Worm (Caenorhabditis elegans): Measurements from ENCODE around the gene F21C10.1.

Gene F21C10.1

DNA sequence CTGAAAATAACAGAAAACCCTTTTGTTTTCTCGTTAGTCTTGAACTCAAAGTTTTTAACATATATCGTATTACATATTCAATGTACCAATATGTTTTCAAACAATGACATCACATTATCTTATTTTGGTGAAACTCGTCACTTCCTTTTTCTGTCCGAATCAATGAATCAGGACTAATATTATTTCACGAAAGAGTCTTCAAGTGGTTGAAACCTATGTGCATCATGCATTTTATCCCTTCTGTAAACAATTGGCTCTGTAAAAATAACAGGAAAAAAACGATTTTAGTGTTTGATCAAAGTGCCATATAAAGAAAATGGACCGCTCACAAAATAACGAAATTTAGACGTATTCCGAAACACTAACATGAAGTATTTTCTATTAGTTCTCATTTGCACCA lies 23.9 kb upstream of the F21C10.1 start, which contains the start of gene F21C10.18:
Gene F21C10.18 (plus strand): TSS at position 301 of the 400 bp plus-strand sequence.
- TF ChIP-seq ets-7 (tag; optimal IDR thresholded peaks at IDR 0.05) (no peak), B0310.2 (tag; optimal IDR thresholded peaks at IDR 0.05) (no peak), hnd-1 (tag; optimal IDR thresholded peaks at IDR 0.05) (no peak), ceh-36 (tag; optimal IDR thresholded peaks at IDR 0.05) (no peak), sea-1 (GFP tag; conservative IDR thresholded peaks at IDR 0.05) (no peak), hmbx-1 (tag; optimal IDR thresholded peaks at IDR 0.05) (no peak), flt-1 (GFP tag; IDR thresholded peaks at IDR 0.05) (no peak), scrt-1 (GFP tag; IDR thresholded peaks at IDR 0.05) (no peak), F13C5.2 (tag; optimal IDR thresholded peaks at IDR 0.05) (no peak), tbx-37 (GFP tag; conservative IDR thresholded peaks at IDR 0.05) (no peak), tra-4 (tag; optimal IDR thresholded peaks at IDR 0.05) (no peak), hmg-4 (GFP tag; optimal IDR thresholded peaks at IDR 0.05) (no peak), pes-1 (GFP tag; IDR thresholded peaks at IDR 0.05) (no peak), tbx-11 (GFP tag; IDR thresholded peaks at IDR 0.05) (no peak), ceh-13 (GFP tag; optimal IDR thresholded peaks at IDR 0.05) (no peak), aly-1 (tag; optimal IDR thresholded peaks at IDR 0.05) (no peak), ama-1 (optimal IDR thresholded peaks at IDR 0.05) (no peak)

- no peak for TF ChIP-seq flt-1 (GFP tag; IDR thresholded peaks at IDR 0.05)
- no peak for TF ChIP-seq pes-1 (GFP tag; IDR thresholded peaks at IDR 0.05)
- no peak for TF ChIP-seq tbx-11 (GFP tag; IDR thresholded peaks at IDR 0.05)
- TF ChIP-seq ceh-13 (GFP tag; optimal IDR thresholded peaks at IDR 0.05), result no peak
- no peak for TF ChIP-seq aly-1 (tag; optimal IDR thresholded peaks at IDR 0.05)
- no peak for TF ChIP-seq sea-1 (GFP tag; conservative IDR thresholded peaks at IDR 0.05)
- TF ChIP-seq ets-7 (tag; optimal IDR thresholded peaks at IDR 0.05), result no peak
- no peak for TF ChIP-seq F13C5.2 (tag; optimal IDR thresholded peaks at IDR 0.05)
- TF ChIP-seq scrt-1 (GFP tag; IDR thresholded peaks at IDR 0.05), result no peak
- no peak for TF ChIP-seq tra-4 (tag; optimal IDR thresholded peaks at IDR 0.05)
- no peak for TF ChIP-seq hmbx-1 (tag; optimal IDR thresholded peaks at IDR 0.05)
- TF ChIP-seq hmg-4 (GFP tag; optimal IDR thresholded peaks at IDR 0.05), result no peak
- no peak for TF ChIP-seq ama-1 (optimal IDR thresholded peaks at IDR 0.05)
These were observed 22.9 kb upstream of the F21C10.1 start, which contains the start of gene pqn-31 for ce11 chrV:9109281-9109680. Gene pqn-31 (plus strand): TSS chrV:9109581.

- no peak for TF ChIP-seq hmg-4 (GFP tag; optimal IDR thresholded peaks at IDR 0.05)
These were observed 20.2 kb upstream of the F21C10.1 start for ce11 chrV:9111957-9112356.

- TF ChIP-seq B0310.2 (tag; optimal IDR thresholded peaks at IDR 0.05) (no peak), hmbx-1 (tag; optimal IDR thresholded peaks at IDR 0.05) (no peak), ceh-13 (GFP tag; optimal IDR thresholded peaks at IDR 0.05) (no peak), flt-1 (GFP tag; IDR thresholded peaks at IDR 0.05) (no peak)
These were observed 19.7 kb upstream of the F21C10.1 start, which contains the start of gene F21C10.7 for ce11 chrV:9112467-9112866. Gene F21C10.7 (plus strand): TSS chrV:9112767.

DNA sequence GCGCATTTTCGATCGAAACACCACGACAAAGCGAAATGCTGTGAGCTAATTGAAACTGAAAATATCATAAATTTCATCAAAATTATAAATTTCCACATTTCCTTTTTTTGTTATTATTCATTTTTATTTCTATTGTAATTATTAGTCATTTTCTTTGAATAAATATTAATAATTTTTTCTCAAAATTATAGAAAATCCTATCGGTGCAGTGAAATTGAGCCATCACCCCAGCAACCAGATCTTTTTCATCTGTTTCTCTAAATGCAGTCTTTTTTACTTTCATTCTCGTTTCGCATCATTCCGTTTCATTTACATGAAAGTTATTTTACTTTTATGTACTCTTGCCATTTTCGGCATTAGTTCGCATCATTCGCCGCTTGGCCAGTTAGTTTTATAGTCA lies 10.1 kb upstream of the F21C10.1 start, which contains the start of gene F21C10.13:
Gene F21C10.13 (plus strand): TSS at position 301 of the 400 bp plus-strand sequence.
- TF ChIP-seq ceh-36 (tag; optimal IDR thresholded peaks at IDR 0.05), result no peak
- TF ChIP-seq ceh-13 (GFP tag; optimal IDR thresholded peaks at IDR 0.05), result no peak
- no peak for TF ChIP-seq scrt-1 (GFP tag; IDR thresholded peaks at IDR 0.05)
- TF ChIP-seq aly-1 (tag; optimal IDR thresholded peaks at IDR 0.05), result no peak
- TF ChIP-seq sea-1 (GFP tag; conservative IDR thresholded peaks at IDR 0.05), result no peak
- TF ChIP-seq ets-7 (tag; optimal IDR thresholded peaks at IDR 0.05), result no peak
- TF ChIP-seq hnd-1 (tag; optimal IDR thresholded peaks at IDR 0.05), result no peak

ce11 chrV:9123186-9123585 lies 9.0 kb upstream of the F21C10.1 start, which contains the start of gene F21C10.11:
Gene F21C10.11 (plus strand): TSS chrV:9123486.
- TF ChIP-seq ceh-13 (GFP tag; optimal IDR thresholded peaks at IDR 0.05) (no peak), hmg-4 (GFP tag; optimal IDR thresholded peaks at IDR 0.05) (no peak), ceh-36 (tag; optimal IDR thresholded peaks at IDR 0.05) (no peak), hmbx-1 (tag; optimal IDR thresholded peaks at IDR 0.05) (no peak)

- TF ChIP-seq scrt-1 (GFP tag; IDR thresholded peaks at IDR 0.05) (no peak), F13C5.2 (tag; optimal IDR thresholded peaks at IDR 0.05) (no peak), sea-1 (GFP tag; conservative IDR thresholded peaks at IDR 0.05) (no peak), pes-1 (GFP tag; IDR thresholded peaks at IDR 0.05) (no peak), ceh-13 (GFP tag; optimal IDR thresholded peaks at IDR 0.05) (no peak), aly-1 (tag; optimal IDR thresholded peaks at IDR 0.05) (no peak), hmg-4 (GFP tag; optimal IDR thresholded peaks at IDR 0.05) (no peak), tra-4 (tag; optimal IDR thresholded peaks at IDR 0.05) (no peak), hmbx-1 (tag; optimal IDR thresholded peaks at IDR 0.05) (no peak), ceh-36 (tag; optimal IDR thresholded peaks at IDR 0.05) (no peak), hnd-1 (tag; optimal IDR thresholded peaks at IDR 0.05) (no peak), ets-7 (tag; optimal IDR thresholded peaks at IDR 0.05) (no peak)
These were observed 8.0 kb upstream of the F21C10.1 start, which contains the start of gene F21C10.6 for ce11 chrV:9124180-9124579. Gene F21C10.6 (plus strand): TSS chrV:9124480.

ce11 chrV:9125345-9125744 lies 6.8 kb upstream of the F21C10.1 start, which contains the start of gene F21C10.5:
Gene F21C10.5 (plus strand): TSS chrV:9125645.
- no peak for TF ChIP-seq pes-1 (GFP tag; IDR thresholded peaks at IDR 0.05)
- TF ChIP-seq hnd-1 (tag; optimal IDR thresholded peaks at IDR 0.05), result no peak
- no peak for TF ChIP-seq aly-1 (tag; optimal IDR thresholded peaks at IDR 0.05)
- no peak for TF ChIP-seq sea-1 (GFP tag; conservative IDR thresholded peaks at IDR 0.05)
- TF ChIP-seq ceh-13 (GFP tag; optimal IDR thresholded peaks at IDR 0.05), result no peak
- TF ChIP-seq tbx-11 (GFP tag; IDR thresholded peaks at IDR 0.05), result no peak
- no peak for TF ChIP-seq hmbx-1 (tag; optimal IDR thresholded peaks at IDR 0.05)
- no peak for TF ChIP-seq tbx-37 (GFP tag; conservative IDR thresholded peaks at IDR 0.05)
- no peak for TF ChIP-seq ama-1 (optimal IDR thresholded peaks at IDR 0.05)
- TF ChIP-seq ceh-36 (tag; optimal IDR thresholded peaks at IDR 0.05), result no peak
